Fruit fly (Drosophila melanogaster) whole organism: ENCODE results near the gene CG33923.

ENCODE experiments used
- CG8478 ChIP-seq: fragments of >200 bp; optimal IDR thresholded peaks from 2 replicates; lab custom pipeline; 2018; ENCODE audit warnings: inconsistent platforms
- Dll ChIP-seq: fragments of >200 bp; optimal IDR thresholded peaks from 2 replicates; lab custom pipeline; 2017
- EcR ChIP-seq, 2 experiments: fragments of >200 bp; optimal IDR thresholded peaks; 2 replicates each; lab custom pipeline; 2017; ENCODE audit warnings: missing biosample characterization in 2 of 2, missing genetic modification characterization in 2 of 2, missing genetic modification reagents in 2 of 2
- pan ChIP-seq: fragments of >200 bp; optimal IDR thresholded peaks from 2 replicates; lab custom pipeline; 2017
- psq ChIP-seq: fragments of >200 bp; optimal IDR thresholded peaks from 2 replicates; lab custom pipeline; 2017
- usp ChIP-seq: fragments of >200 bp; optimal IDR thresholded peaks from 2 replicates; lab custom pipeline; 2017; ENCODE audit warnings: missing biosample characterization, missing genetic modification characterization, mixed read lengths

The CG33923 gene

dm6 chr2L:1341995-1342394, at the start of gene CG33923:
Gene CG33923, minus strand, starts transcription at chr2L:1342095.
- TF ChIP-seq EcR (GFP tag; optimal IDR thresholded peaks at IDR 0.05; lab: Kevin White, UChicago): no peak
- no peak for TF ChIP-seq psq (lab: Kevin White, UChicago)
- TF ChIP-seq usp (GFP tag; lab: Kevin White, UChicago): no peak
- TF ChIP-seq Dll (lab: Kevin White, UChicago): no peak
- TF ChIP-seq pan: no peak
- TF ChIP-seq CG8478 (lab: Kevin White, UChicago): no peak

- no peak for TF ChIP-seq usp (GFP tag; lab: Kevin White, UChicago)
- no peak for TF ChIP-seq CG8478 (lab: Kevin White, UChicago)
- TF ChIP-seq psq (lab: Kevin White, UChicago): no peak
- no peak for TF ChIP-seq EcR (GFP tag; optimal IDR thresholded peaks at IDR 0.05; lab: Kevin White, UChicago)
- no peak for TF ChIP-seq Dll (lab: Kevin White, UChicago)
- no peak for TF ChIP-seq pan
These were observed 48.4 kb upstream of the CG33923 start for dm6 chr2L:1390271-1390670.

dm6 chr2L:1387811-1388210, 45.9 kb upstream of the CG33923 start:
- TF ChIP-seq Dll (lab: Kevin White, UChicago): no peak
- TF ChIP-seq EcR (GFP tag; optimal IDR thresholded peaks at IDR 0.05; lab: Kevin White, UChicago): no peak
- TF ChIP-seq pan: no peak
- TF ChIP-seq CG8478 (lab: Kevin White, UChicago): no peak
- TF ChIP-seq usp (GFP tag; lab: Kevin White, UChicago): no peak
- no peak for TF ChIP-seq psq (lab: Kevin White, UChicago)

dm6 chr2L:1386512-1386911, 44.6 kb upstream of the CG33923 start:
- TF ChIP-seq pan (no peak), EcR (GFP tag; optimal IDR thresholded peaks at IDR 0.05; lab: Kevin White, UChicago) (no peak), usp (GFP tag; lab: Kevin White, UChicago) (no peak), Dll (lab: Kevin White, UChicago) (no peak), psq (lab: Kevin White, UChicago) (no peak), CG8478 (lab: Kevin White, UChicago) (no peak)

dm6 chr2L:1377635-1378034, 35.7 kb upstream of the CG33923 start:
- TF ChIP-seq CG8478 (lab: Kevin White, UChicago): no peak
- no peak for TF ChIP-seq EcR (GFP tag; optimal IDR thresholded peaks at IDR 0.05; lab: Kevin White, UChicago)
- TF ChIP-seq Dll (lab: Kevin White, UChicago): no peak
- no peak for TF ChIP-seq psq (lab: Kevin White, UChicago)
- TF ChIP-seq pan: no peak
- no peak for TF ChIP-seq usp (GFP tag; lab: Kevin White, UChicago)

dm6 chr2L:1367696-1368095, 25.8 kb upstream of the CG33923 start, which contains the start of gene CG14346:
Gene CG14346, plus strand, starts transcription at chr2L:1367996.
- no peak for TF ChIP-seq pan
- no peak for TF ChIP-seq usp (GFP tag; lab: Kevin White, UChicago)
- no peak for TF ChIP-seq psq (lab: Kevin White, UChicago)
- no peak for TF ChIP-seq EcR (GFP tag; optimal IDR thresholded peaks at IDR 0.05; lab: Kevin White, UChicago)
- TF ChIP-seq CG8478 (lab: Kevin White, UChicago): no peak
- TF ChIP-seq Dll (lab: Kevin White, UChicago): no peak

dm6 chr2L:1365037-1365436, 23.1 kb upstream of the CG33923 start:
- TF ChIP-seq CG8478 (lab: Kevin White, UChicago): no peak
- TF ChIP-seq usp (GFP tag; lab: Kevin White, UChicago): no peak
- TF ChIP-seq Dll (lab: Kevin White, UChicago): no peak
- no peak for TF ChIP-seq pan
- TF ChIP-seq EcR (GFP tag; optimal IDR thresholded peaks at IDR 0.05; lab: Kevin White, UChicago): no peak

dm6 chr2L:1361771-1362632, 20.1 kb upstream of the CG33923 start, which contains the start of gene NLaz:
Gene NLaz, minus strand, starts transcription at chr2L:1361821.
- TF ChIP-seq pan (no peak), EcR (GFP tag; optimal IDR thresholded peaks at IDR 0.05; lab: Kevin White, UChicago) (peak in 1 of 2 experiments; percentile 46), Dll (lab: Kevin White, UChicago) (no peak), CG8478 (lab: Kevin White, UChicago) (no peak), psq (lab: Kevin White, UChicago) (no peak), usp (GFP tag; lab: Kevin White, UChicago) (no peak)

- TF ChIP-seq EcR (GFP tag; optimal IDR thresholded peaks at IDR 0.05; lab: Kevin White, UChicago) (no peak), Dll (lab: Kevin White, UChicago) (no peak), pan (no peak), psq (lab: Kevin White, UChicago) (no peak), usp (GFP tag; lab: Kevin White, UChicago) (no peak), CG8478 (lab: Kevin White, UChicago) (no peak)
These were observed 17.8 kb upstream of the CG33923 start, which contains the start of gene CG31659 for dm6 chr2L:1359690-1360089. Gene CG31659, minus strand, starts transcription at chr2L:1359790.

- TF ChIP-seq psq (lab: Kevin White, UChicago) (no peak), pan (no peak), usp (GFP tag; lab: Kevin White, UChicago) (no peak), CG8478 (lab: Kevin White, UChicago) (no peak), EcR (GFP tag; optimal IDR thresholded peaks at IDR 0.05; lab: Kevin White, UChicago) (no peak), Dll (lab: Kevin White, UChicago) (no peak)
These were observed 13.9 kb upstream of the CG33923 start, which contains the start of gene CG5565 for dm6 chr2L:1355824-1356223. Gene CG5565, minus strand, starts transcription at chr2L:1355924.

dm6 chr2L:1354819-1355218, 12.9 kb upstream of the CG33923 start, which contains the start of gene CG31924:
Gene CG31924, minus strand, starts transcription at chr2L:1354919.
- TF ChIP-seq pan: no peak
- TF ChIP-seq psq (lab: Kevin White, UChicago): no peak
- TF ChIP-seq CG8478 (lab: Kevin White, UChicago): no peak
- TF ChIP-seq EcR (GFP tag; optimal IDR thresholded peaks at IDR 0.05; lab: Kevin White, UChicago): no peak
- TF ChIP-seq usp (GFP tag; lab: Kevin White, UChicago): no peak
- TF ChIP-seq Dll (lab: Kevin White, UChicago): no peak
